Worm (Caenorhabditis elegans) whole organism, mixed stage, embryonic: ENCODE measurements around the gene srh-265.

Source experiments
- M03D4.4 ChIP-seq: sonication (generic microtip); optimal IDR thresholded peaks from 2 replicates; lab custom pipeline; 2017; ENCODE audit warnings: mild to moderate bottlenecking, missing genetic modification characterization, missing compliant biosample characterization
- bed-3 ChIP-seq: fragments of 200-800 bp; sonication (Bioruptor generic); optimal IDR thresholded peaks from 3 replicates; lab custom pipeline; 2018; ENCODE audit warnings: mild to moderate bottlenecking, missing genetic modification characterization, moderate library complexity, missing compliant biosample characterization
- blmp-1 ChIP-seq: fragments of 150-350 bp; optimal IDR thresholded peaks from 2 replicates; lab custom pipeline; 2014; ENCODE audit warnings: missing biosample characterization, missing genetic modification characterization
- ceh-43 ChIP-seq: fragments of 200-800 bp; sonication (Bioruptor generic); optimal IDR thresholded peaks from 2 replicates; lab custom pipeline; 2018; ENCODE audit warnings: mild to moderate bottlenecking, missing genetic modification characterization, moderate library complexity, missing compliant biosample characterization
- ceh-83 ChIP-seq: fragments of 200-800 bp; sonication (Bioruptor generic); optimal IDR thresholded peaks from 2 replicates; lab custom pipeline; 2018; ENCODE audit warnings: mild to moderate bottlenecking, missing genetic modification characterization, missing compliant biosample characterization
- ces-1 ChIP-seq: fragments of 150-350 bp; optimal IDR thresholded peaks from 2 replicates; lab custom pipeline; 2014; ENCODE audit warnings: missing biosample characterization, missing genetic modification reagents, missing genetic modification characterization
- cnd-1 ChIP-seq: fragments of 200-800 bp; sonication (Bioruptor generic); optimal IDR thresholded peaks from 2 replicates; lab custom pipeline; 2018; ENCODE audit warnings: mild to moderate bottlenecking, missing genetic modification characterization, missing compliant biosample characterization
- drap-1 ChIP-seq: fragments of 200-800 bp; sonication (Bioruptor generic); optimal IDR thresholded peaks from 3 replicates; lab custom pipeline; 2018; ENCODE audit warnings: mild to moderate bottlenecking, missing genetic modification characterization, missing compliant biosample characterization
- elt-1 ChIP-seq: sonication (generic microtip); optimal IDR thresholded peaks from 2 replicates; lab custom pipeline; 2017; ENCODE audit warnings: missing genetic modification characterization, mild to moderate bottlenecking, missing compliant biosample characterization, antibody characterized with exemption, moderate library complexity, borderline replicate concordance; ENCODE audit not compliant: insufficient read depth
- elt-3 ChIP-seq: fragments of 150-350 bp; optimal IDR thresholded peaks from 2 replicates; lab custom pipeline; 2014; ENCODE audit warnings: missing biosample characterization, missing genetic modification characterization
- flh-1 ChIP-seq: fragments of 200-800 bp; sonication (Bioruptor generic); optimal IDR thresholded peaks from 2 replicates; lab custom pipeline; 2018; ENCODE audit warnings: mild to moderate bottlenecking, missing genetic modification characterization, moderate library complexity, missing compliant biosample characterization
- ham-2 ChIP-seq: fragments of 200-800 bp; sonication (Bioruptor generic); optimal IDR thresholded peaks from 2 replicates; lab custom pipeline; 2018; ENCODE audit warnings: mild to moderate bottlenecking, missing genetic modification characterization, missing compliant biosample characterization
- lin-13 ChIP-seq: fragments of 150-350 bp; optimal IDR thresholded peaks from 2 replicates; lab custom pipeline; 2014; ENCODE audit warnings: missing biosample characterization, missing genetic modification characterization
- lin-32 ChIP-seq: fragments of 200-800 bp; sonication (Bioruptor generic); optimal IDR thresholded peaks from 2 replicates; lab custom pipeline; 2018; ENCODE audit warnings: mild to moderate bottlenecking, missing genetic modification characterization, missing compliant biosample characterization
- lsy-2 ChIP-seq: fragments of 150-350 bp; optimal IDR thresholded peaks from 2 replicates; lab custom pipeline; 2014; ENCODE audit warnings: missing biosample characterization, missing genetic modification characterization
- mab-5 ChIP-seq: fragments of 150-350 bp; optimal IDR thresholded peaks from 2 replicates; lab custom pipeline; 2014; ENCODE audit warnings: missing biosample characterization, missing genetic modification characterization
- mep-1 ChIP-seq: fragments of 150-350 bp; optimal IDR thresholded peaks from 2 replicates; lab custom pipeline; 2017; ENCODE audit warnings: missing biosample characterization, missing genetic modification reagents, missing genetic modification characterization, inconsistent platforms
- mls-2 ChIP-seq: sonication (generic microtip); optimal IDR thresholded peaks from 2 replicates; lab custom pipeline; 2016; ENCODE audit warnings: mild to moderate bottlenecking, missing genetic modification characterization, moderate library complexity, missing compliant biosample characterization
- nhr-12 ChIP-seq: fragments of 150-350 bp; optimal IDR thresholded peaks from 2 replicates; lab custom pipeline; 2014; ENCODE audit warnings: missing biosample characterization, missing genetic modification characterization
- nhr-2 ChIP-seq: fragments of 150-350 bp; optimal IDR thresholded peaks from 2 replicates; lab custom pipeline; 2014; ENCODE audit warnings: missing biosample characterization, missing genetic modification characterization
- nhr-237 ChIP-seq: fragments of 150-350 bp; optimal IDR thresholded peaks from 2 replicates; lab custom pipeline; 2014; ENCODE audit warnings: missing biosample characterization, missing genetic modification characterization
- nhr-28 ChIP-seq: fragments of 150-350 bp; optimal IDR thresholded peaks from 2 replicates; lab custom pipeline; 2014; ENCODE audit warnings: missing biosample characterization, missing genetic modification characterization
- nhr-76 ChIP-seq: sonication (generic microtip); optimal IDR thresholded peaks from 2 replicates; lab custom pipeline; 2017; ENCODE audit warnings: missing biosample characterization, missing genetic modification characterization
- sem-2 ChIP-seq: fragments of 200-800 bp; sonication (Bioruptor generic); optimal IDR thresholded peaks from 2 replicates; lab custom pipeline; 2018; ENCODE audit warnings: mild to moderate bottlenecking, missing genetic modification characterization, missing compliant biosample characterization
- snpc-4 ChIP-seq: fragments of 150-350 bp; optimal IDR thresholded peaks from 2 replicates; lab custom pipeline; 2014; ENCODE audit warnings: missing biosample characterization, missing genetic modification characterization
- sptf-1 ChIP-seq: sonication (generic microtip); optimal IDR thresholded peaks from 2 replicates; lab custom pipeline; 2017; ENCODE audit warnings: mild to moderate bottlenecking, missing genetic modification characterization, moderate library complexity, missing compliant biosample characterization
- tbx-8 ChIP-seq: fragments of 200-800 bp; sonication (Bioruptor generic); optimal IDR thresholded peaks from 2 replicates; lab custom pipeline; 2018; ENCODE audit warnings: mild to moderate bottlenecking, missing genetic modification characterization, moderate library complexity, missing compliant biosample characterization
- unc-120 ChIP-seq: sonication (generic microtip); optimal IDR thresholded peaks from 2 replicates; lab custom pipeline; 2017; ENCODE audit warnings: missing genetic modification characterization, missing compliant biosample characterization; ENCODE audit not compliant: poor library complexity, severe bottlenecking
- unc-39 ChIP-seq: fragments of 150-350 bp; optimal IDR thresholded peaks from 2 replicates; lab custom pipeline; 2014; ENCODE audit warnings: missing biosample characterization, missing genetic modification characterization
- unc-62 ChIP-seq: fragments of 150-350 bp; optimal IDR thresholded peaks from 2 replicates; lab custom pipeline; 2014; ENCODE audit warnings: missing biosample characterization, missing genetic modification reagents, missing genetic modification characterization
- zip-8 ChIP-seq: fragments of 150-350 bp; optimal IDR thresholded peaks from 2 replicates; lab custom pipeline; 2014; ENCODE audit warnings: missing biosample characterization, missing genetic modification characterization

Gene srh-265

DNA sequence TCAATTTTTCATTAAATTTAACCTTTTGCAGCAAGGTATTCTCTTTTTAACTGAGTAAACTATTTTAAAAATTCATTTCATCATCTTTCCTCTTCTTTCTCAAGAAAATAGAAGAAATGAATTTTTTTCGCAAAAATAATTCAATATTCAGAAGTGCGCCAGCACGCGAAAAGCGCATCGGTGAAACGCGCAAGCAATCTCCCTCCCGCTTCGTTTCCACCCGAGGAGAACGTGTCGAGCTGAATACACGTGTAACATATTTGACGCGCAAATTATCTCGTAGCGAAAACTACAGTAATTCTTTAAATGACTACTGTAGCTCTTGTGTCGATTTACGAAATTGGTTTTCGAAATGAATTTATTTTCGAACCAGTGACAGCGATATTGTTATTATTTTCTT is 24.0 kb upstream of the srh-265 start:
- TF ChIP-seq ceh-83 (GFP tag; lab: Kevin White, UChicago) (no peak), lsy-2 (no peak), sptf-1 (tag; lab: Kevin White, UChicago) (no peak), cnd-1 (tag; lab: Kevin White, UChicago) (no peak), unc-120 (tag; lab: Kevin White, UChicago) (no peak), nhr-12 (tag; lab: Kevin White, UChicago) (no peak)
- TF ChIP-seq, all 35 proteins: peak for 0

ce11 chrV:15394906-15395305 is 21.1 kb upstream of the srh-265 start, which contains the start of gene T06E6.1:
T06E6.1 (minus strand) TSS chrV:15394961.
- TF ChIP-seq unc-39 (tag; lab: Kevin White, UChicago) (no peak), nhr-76 (tag; lab: Kevin White, UChicago) (no peak), drap-1 (no peak), cnd-1 (tag; lab: Kevin White, UChicago) (no peak), nhr-2 (tag; lab: Kevin White, UChicago) (no peak), unc-62 (GFP tag; lab: Kevin White, UChicago) (no peak), mep-1 (tag; lab: Kevin White, UChicago) (no peak), ceh-43 (GFP tag; lab: Kevin White, UChicago) (no peak), sptf-1 (tag; lab: Kevin White, UChicago) (no peak), sem-2 (GFP tag; lab: Kevin White, UChicago) (no peak), flh-1 (GFP tag; lab: Kevin White, UChicago) (no peak), elt-3 (no peak), snpc-4 (no peak), ces-1 (GFP tag; lab: Kevin White, UChicago) (no peak), lin-32 (GFP tag; lab: Kevin White, UChicago) (no peak)

- no peak for TF ChIP-seq nhr-2 (tag; lab: Kevin White, UChicago)
- TF ChIP-seq nhr-28 (tag; lab: Kevin White, UChicago) = no peak
- peak; percentile 57 for TF ChIP-seq lsy-2
- no peak for TF ChIP-seq flh-1 (GFP tag; lab: Kevin White, UChicago)
Measured at ce11 chrV:15395347-15395746, 20.7 kb upstream of the srh-265 start, which contains the start of gene cyb-3. cyb-3 (plus strand) TSS chrV:15395696.

- TF ChIP-seq sem-2 (GFP tag; lab: Kevin White, UChicago) (no peak), cnd-1 (tag; lab: Kevin White, UChicago) (no peak), mab-5 (tag; lab: Kevin White, UChicago) (no peak), mep-1 (tag; lab: Kevin White, UChicago) (no peak), ces-1 (GFP tag; lab: Kevin White, UChicago) (no peak), nhr-237 (tag; lab: Kevin White, UChicago) (no peak), ham-2 (GFP tag; lab: Kevin White, UChicago) (no peak), nhr-76 (tag; lab: Kevin White, UChicago) (no peak), blmp-1 (tag; lab: Kevin White, UChicago) (no peak), lsy-2 (no peak), unc-62 (GFP tag; lab: Kevin White, UChicago) (no peak), bed-3 (GFP tag; lab: Kevin White, UChicago) (no peak), M03D4.4 (tag; lab: Kevin White, UChicago) (no peak), drap-1 (no peak), ceh-83 (GFP tag; lab: Kevin White, UChicago) (no peak), lin-13 (no peak), elt-3 (no peak)
Measured at ce11 chrV:15397139-15397538, 18.9 kb upstream of the srh-265 start.

- no peak for TF ChIP-seq unc-39 (tag; lab: Kevin White, UChicago)
Measured at ce11 chrV:15398728-15399127, 17.3 kb upstream of the srh-265 start, which contains the start of gene fbxa-199. fbxa-199 (minus strand) TSS chrV:15398828.

ce11 chrV:15399691-15400377 is 16.2 kb upstream of the srh-265 start, which contains the start of the genes T06E6.15 and sri-7:
T06E6.15 (minus strand) TSS chrV:15399791.
sri-7 (plus strand) TSS chrV:15400327.
- no peak for TF ChIP-seq elt-1 (tag; lab: Kevin White, UChicago)
- TF ChIP-seq mls-2 (tag; lab: Kevin White, UChicago) = no peak
- no peak for TF ChIP-seq ceh-83 (GFP tag; lab: Kevin White, UChicago)
- no peak for TF ChIP-seq tbx-8
- no peak for TF ChIP-seq elt-3
- no peak for TF ChIP-seq cnd-1 (tag; lab: Kevin White, UChicago)
- no peak for TF ChIP-seq nhr-237 (tag; lab: Kevin White, UChicago)
- TF ChIP-seq unc-62 (GFP tag; lab: Kevin White, UChicago) = no peak
- no peak for TF ChIP-seq ceh-43 (GFP tag; lab: Kevin White, UChicago)
- no peak for TF ChIP-seq drap-1
- no peak for TF ChIP-seq sem-2 (GFP tag; lab: Kevin White, UChicago)
- no peak for TF ChIP-seq lin-13
- no peak for TF ChIP-seq unc-39 (tag; lab: Kevin White, UChicago)
- no peak for TF ChIP-seq nhr-2 (tag; lab: Kevin White, UChicago)
- TF ChIP-seq zip-8 (tag; lab: Kevin White, UChicago) = no peak
